Worm (Caenorhabditis elegans): ENCODE data around the gene cyp-32A1.

DNA sequence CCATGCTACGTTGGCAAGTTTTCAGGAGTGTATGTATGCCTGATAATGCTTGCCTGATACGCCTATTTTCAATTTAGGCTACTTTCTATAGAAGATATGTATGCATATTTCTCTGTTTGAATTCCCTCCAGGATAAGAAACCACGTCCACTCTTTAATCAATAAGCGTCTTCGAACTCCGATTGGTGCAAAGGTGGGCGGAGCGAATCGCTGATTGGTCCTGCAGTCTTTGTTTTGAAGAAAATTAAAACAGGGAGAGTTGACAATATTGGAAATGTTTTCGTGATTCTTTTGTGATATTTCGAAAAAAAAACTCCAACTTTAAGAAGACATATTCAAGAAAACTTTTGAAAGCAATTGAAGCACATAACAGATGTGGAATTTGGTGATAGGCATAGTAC lies 19.7 kb upstream of the cyp-32A1 start:
- no peak for TF ChIP-seq sem-2 (GFP tag; optimal IDR thresholded peaks at IDR 0.05)
- TF ChIP-seq ztf-11 (tag; optimal IDR thresholded peaks at IDR 0.05): no peak
- TF ChIP-seq nhr-12 (tag; optimal IDR thresholded peaks at IDR 0.05): no peak
- TF ChIP-seq unc-62 (GFP tag; optimal IDR thresholded peaks at IDR 0.05): no peak
- TF ChIP-seq elt-3 (tag; optimal IDR thresholded peaks at IDR 0.05): no peak
- TF ChIP-seq lin-13 (tag; optimal IDR thresholded peaks at IDR 0.05): no peak
- no peak for TF ChIP-seq M03D4.4 (tag; optimal IDR thresholded peaks at IDR 0.05)
- TF ChIP-seq lin-32 (GFP tag; optimal IDR thresholded peaks at IDR 0.05): no peak
- TF ChIP-seq nhr-237 (tag; optimal IDR thresholded peaks at IDR 0.05): no peak
- no peak for TF ChIP-seq pha-4 (tag; optimal IDR thresholded peaks at IDR 0.05)
